Worm (Caenorhabditis elegans): ENCODE measurements around the gene F47B8.5.

DNA sequence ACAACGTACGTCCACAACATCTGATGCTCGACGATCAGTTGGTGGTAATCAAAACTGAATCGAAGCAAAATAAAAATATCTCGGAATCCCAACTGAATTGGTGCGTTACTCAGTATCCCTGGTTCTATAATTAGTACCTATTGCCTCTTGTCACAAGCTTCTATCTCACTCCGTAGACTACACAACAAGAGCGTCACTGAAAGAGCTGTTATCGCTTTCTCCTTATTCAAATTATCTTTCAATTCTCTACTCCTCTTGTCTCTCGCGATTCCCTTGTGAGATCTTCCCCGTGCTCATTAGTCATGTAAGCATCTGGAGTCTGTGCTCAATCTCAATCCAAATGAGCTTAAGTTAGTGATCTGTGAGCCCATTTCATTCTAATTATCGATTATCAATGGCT lies 9.0 kb upstream of the F47B8.5 start, which contains the start of gene srm-6:
- TF ChIP-seq ceh-9 (tag; optimal IDR thresholded peaks at IDR 0.05): no peak
- no peak for TF ChIP-seq nhr-11 (tag; optimal IDR thresholded peaks at IDR 0.05)
- TF ChIP-seq lim-6 (tag; optimal IDR thresholded peaks at IDR 0.05): no peak
- no peak for TF ChIP-seq npax-4 (tag; optimal IDR thresholded peaks at IDR 0.05)
- TF ChIP-seq elt-2 (tag; optimal IDR thresholded peaks at IDR 0.05): no peak
- no peak for TF ChIP-seq Y22D7AL.16 (tag; optimal IDR thresholded peaks at IDR 0.05)
- no peak for TF ChIP-seq ceh-2 (tag; optimal IDR thresholded peaks at IDR 0.05)
- TF ChIP-seq unc-55 (GFP tag; optimal IDR thresholded peaks at IDR 0.05): no peak
